Fruit fly (Drosophila melanogaster): ENCODE data around the gene Mgat4b.

dm6 chr3L:14752816-14753215 is 16.3 kb downstream of the Mgat4b start:
- TF ChIP-seq rn (GFP tag; IDR thresholded peaks at IDR 0.05), result no peak
- no peak for TF ChIP-seq EcR (GFP tag; optimal IDR thresholded peaks at IDR 0.05)
- no peak for TF ChIP-seq CG17806 (tag; optimal IDR thresholded peaks at IDR 0.05)
- no peak for TF ChIP-seq CG8159 (tag; optimal IDR thresholded peaks at IDR 0.05)
- no peak for TF ChIP-seq Snoo (tag; optimal IDR thresholded peaks at IDR 0.05)
- no peak for TF ChIP-seq CG8301 (tag; optimal IDR thresholded peaks at IDR 0.05)
- no peak for TF ChIP-seq CG9948 (tag; optimal IDR thresholded peaks at IDR 0.05)
- no peak for TF ChIP-seq gl (tag; optimal IDR thresholded peaks at IDR 0.05)
- no peak for TF ChIP-seq Pif1A (GFP tag; optimal IDR thresholded peaks at IDR 0.05)

Data from whole organism, pupa.